Fruit fly (Drosophila melanogaster) whole organism, adult: Measurements from ENCODE around the gene CG12783.

Experiments
- CG11617 ChIP-seq: fragments of 200-800 bp; sonication (Bioruptor generic); optimal IDR thresholded peaks from 2 replicates; lab custom pipeline; 2017; ENCODE audit warnings: mild to moderate bottlenecking, missing biosample characterization, missing genetic modification reagents, missing genetic modification characterization
- CG12768 ChIP-seq: fragments of 200-800 bp; sonication (Bioruptor generic); optimal IDR thresholded peaks from 2 replicates; lab custom pipeline; 2017; ENCODE audit warnings: missing biosample characterization, missing genetic modification characterization, mild to moderate bottlenecking, moderate library complexity, missing genetic modification reagents
- CG14711 ChIP-seq: fragments of 200-800 bp; sonication (Bioruptor generic); optimal IDR thresholded peaks from 2 replicates; lab custom pipeline; 2018; ENCODE audit warnings: missing biosample characterization, mild to moderate bottlenecking, missing genetic modification characterization, moderate library complexity
- CG1620 ChIP-seq: fragments of 200-800 bp; sonication (Bioruptor generic); optimal IDR thresholded peaks from 2 replicates; lab custom pipeline; 2016; ENCODE audit warnings: missing biosample characterization, missing genetic modification characterization
- CG33017 ChIP-seq: fragments of 200-800 bp; sonication (Bioruptor generic); optimal IDR thresholded peaks from 2 replicates; lab custom pipeline; 2018; ENCODE audit warnings: missing biosample characterization, mild to moderate bottlenecking, missing genetic modification characterization, moderate library complexity
- CG5204 ChIP-seq: fragments of 200-800 bp; sonication (Bioruptor generic); optimal IDR thresholded peaks from 2 replicates; lab custom pipeline; 2016; ENCODE audit warnings: missing biosample characterization, missing genetic modification characterization
- CG7045 ChIP-seq: fragments of 200-800 bp; sonication (Bioruptor generic); optimal IDR thresholded peaks from 2 replicates; lab custom pipeline; 2017; ENCODE audit warnings: missing biosample characterization, mild to moderate bottlenecking, missing genetic modification characterization
- Crg-1 ChIP-seq: fragments of 200-800 bp; sonication (Bioruptor generic); optimal IDR thresholded peaks from 2 replicates; lab custom pipeline; 2016; ENCODE audit warnings: missing biosample characterization, missing genetic modification characterization
- Hr96 ChIP-seq: fragments of 200-800 bp; sonication (Bioruptor generic); optimal IDR thresholded peaks from 2 replicates; lab custom pipeline; 2016; ENCODE audit warnings: missing biosample characterization, missing genetic modification characterization
- Mnt ChIP-seq: fragments of 200-800 bp; sonication (Bioruptor generic); optimal IDR thresholded peaks from 2 replicates; lab custom pipeline; 2016; ENCODE audit warnings: missing biosample characterization, mild to moderate bottlenecking, missing genetic modification characterization
- bab1 ChIP-seq: fragments of 200-800 bp; sonication (Bioruptor generic); optimal IDR thresholded peaks from 3 replicates; lab custom pipeline; 2019; ENCODE audit warnings: missing biosample characterization, mild to moderate bottlenecking, missing genetic modification characterization, moderate library complexity
- kay ChIP-seq: fragments of 200-800 bp; sonication (Bioruptor generic); peaks from one replicate; lab custom pipeline; 2016; ENCODE audit warnings: missing biosample characterization, missing genetic modification characterization, borderline replicate concordance
- pad ChIP-seq: fragments of 200-800 bp; sonication (Bioruptor generic); optimal IDR thresholded peaks from 3 replicates; lab custom pipeline; 2017; ENCODE audit warnings: missing biosample characterization, missing genetic modification characterization, mild to moderate bottlenecking, moderate library complexity, missing genetic modification reagents
- toe ChIP-seq: fragments of 200-800 bp; sonication (Bioruptor generic); optimal IDR thresholded peaks from 2 replicates; lab custom pipeline; 2016; ENCODE audit warnings: missing biosample characterization, missing genetic modification characterization

DNA sequence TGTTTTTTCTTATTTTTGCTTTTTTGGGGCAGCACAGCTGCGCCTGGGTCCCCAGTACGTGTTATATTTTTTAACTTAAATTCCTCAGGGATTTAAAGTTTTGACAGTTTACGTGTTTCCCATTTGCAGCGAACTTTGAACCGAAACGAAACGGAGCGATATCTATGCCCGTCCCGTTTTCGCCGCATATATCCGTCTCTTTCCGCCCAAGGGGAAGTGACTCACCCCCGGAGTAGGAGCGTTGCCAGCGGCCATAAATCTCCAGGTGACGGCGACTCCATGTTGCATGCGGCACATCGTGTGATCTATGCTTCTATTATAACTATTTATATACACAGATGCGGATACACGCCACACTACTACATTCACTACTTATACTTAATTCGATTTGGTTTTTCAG, 48.5 kb upstream of the CG12783 start:
- no peak for TF ChIP-seq kay (GFP tag; lab: Kevin White, UChicago)
- TF ChIP-seq CG11617 (GFP tag; lab: Kevin White, UChicago), result no peak
- TF ChIP-seq Hr96 (GFP tag; lab: Kevin White, UChicago), result no peak
- no peak for TF ChIP-seq Mnt (GFP tag; lab: Kevin White, UChicago)
- no peak for TF ChIP-seq CG7045
- TF ChIP-seq CG33017 (tag; lab: Kevin White, UChicago), result no peak
- no peak for TF ChIP-seq Crg-1
- no peak for TF ChIP-seq CG5204 (GFP tag; lab: Kevin White, UChicago)
- no peak for TF ChIP-seq toe
- TF ChIP-seq CG14711, result no peak
- no peak for TF ChIP-seq bab1 (GFP tag; lab: Kevin White, UChicago)
- TF ChIP-seq CG12768 (GFP tag; lab: Kevin White, UChicago), result no peak
- TF ChIP-seq pad (GFP tag; lab: Kevin White, UChicago), result no peak
- TF ChIP-seq CG1620 (GFP tag; lab: Kevin White, UChicago), result no peak
